Fruit fly (Drosophila melanogaster): Measurements from ENCODE around the gene Hr39.

Hr39 gene

DNA sequence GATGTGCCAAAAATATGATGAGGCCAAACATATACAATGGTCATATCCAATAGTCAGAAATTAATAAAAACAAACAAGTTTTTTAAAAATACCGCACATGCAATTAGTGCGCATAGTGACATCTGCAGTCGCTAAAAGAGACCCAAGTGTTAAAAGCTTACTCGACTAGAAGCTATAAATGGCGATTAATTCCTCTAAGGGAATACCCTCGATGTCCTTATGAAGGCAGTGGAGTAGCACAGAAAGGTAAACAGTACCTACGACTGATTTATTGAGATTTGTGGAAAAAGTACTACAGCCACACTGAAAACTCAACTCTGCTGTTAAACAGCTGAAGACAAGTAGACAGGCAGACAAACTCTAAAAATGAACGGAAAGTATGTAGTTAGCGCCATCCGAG is 23.8 kb downstream of the Hr39 start (continued):
- TF ChIP-seq CG3847 (GFP tag; IDR thresholded peaks at IDR 0.05) (no peak), NC2β (GFP tag; optimal IDR thresholded peaks at IDR 0.05) (peak; percentile 24), Nf-YC (tag; optimal IDR thresholded peaks at IDR 0.05) (no peak), CG15479 (GFP tag; optimal IDR thresholded peaks at IDR 0.05) (no peak), crp (GFP tag; optimal IDR thresholded peaks at IDR 0.05) (peak in 1 of 2 experiments; percentile 62), Atf-2 (GFP tag; optimal IDR thresholded peaks at IDR 0.05) (no peak), bowl (GFP tag; IDR thresholded peaks at IDR 0.05) (no peak), CG12155 (GFP tag; optimal IDR thresholded peaks at IDR 0.05) (no peak), CG30403 (GFP tag; optimal IDR thresholded peaks at IDR 0.05) (peak; percentile 35), Sry-β (GFP tag; optimal IDR thresholded peaks at IDR 0.05) (peak; percentile 46), CG3281 (GFP tag; optimal IDR thresholded peaks at IDR 0.05) (peak; percentile 36), CG18011 (GFP tag; optimal IDR thresholded peaks at IDR 0.05) (no peak), CG10543 (GFP tag; optimal IDR thresholded peaks at IDR 0.05) (no peak), pzg (GFP tag; optimal IDR thresholded peaks at IDR 0.05) (peak; percentile 77), CG8765 (GFP tag; IDR thresholded peaks at IDR 0.05) (no peak), CG10147 (GFP tag; optimal IDR thresholded peaks at IDR 0.05) (no peak), BEAF-32 (GFP tag; optimal IDR thresholded peaks at IDR 0.05) (peak; percentile 44), CG9609 (GFP tag; optimal IDR thresholded peaks at IDR 0.05) (no peak), CG12942 (GFP tag; optimal IDR thresholded peaks at IDR 0.05) (no peak), Dp (GFP tag; optimal IDR thresholded peaks at IDR 0.05) (peak; percentile 20), CG7839 (tag; optimal IDR thresholded peaks at IDR 0.05) (no peak), nom (GFP tag; optimal IDR thresholded peaks at IDR 0.05) (no peak), CG4730 (GFP tag; IDR thresholded peaks at IDR 0.05) (no peak), CG16815 (GFP tag; optimal IDR thresholded peaks at IDR 0.05) (no peak), CG7357 (GFP tag; IDR thresholded peaks at IDR 0.05) (0 out of 3 replicates have a peak, but pooled peaks have one; percentile 38), pros (GFP tag; optimal IDR thresholded peaks at IDR 0.05) (no peak), CG14014 (GFP tag; IDR thresholded peaks at IDR 0.05) (0 out of 2 replicates have a peak, but pooled peaks have one; percentile 33), CG13424 (tag; optimal IDR thresholded peaks at IDR 0.05) (peak; percentile 1), mld (GFP tag; IDR thresholded peaks at IDR 0.05; ENCODE audit: partially characterized antibody) (no peak), insv (GFP tag; optimal IDR thresholded peaks at IDR 0.05) (no peak), hkb (optimal IDR thresholded peaks at IDR 0.05) (no peak), hkb (GFP tag; IDR thresholded peaks at IDR 0.05) (0 out of 2 replicates have a peak, but pooled peaks have one; percentile 16), abd-A (tag; optimal IDR thresholded peaks at IDR 0.05) (no peak), CG18262 (tag; optimal IDR thresholded peaks at IDR 0.05) (peak; percentile 29), Trl (optimal IDR thresholded peaks at IDR 0.05) (no peak), Trl (GFP tag; optimal IDR thresholded peaks at IDR 0.05) (peak; percentile 39), Bteb2 (GFP tag; optimal IDR thresholded peaks at IDR 0.05) (no peak), Dad (GFP tag; optimal IDR thresholded peaks at IDR 0.05) (no peak), CG9876 (GFP tag; optimal IDR thresholded peaks at IDR 0.05) (peak; percentile 9), rib (GFP tag; IDR thresholded peaks at IDR 0.05) (no peak), mam (GFP tag; optimal IDR thresholded peaks at IDR 0.05) (peak; percentile 16), z (GFP tag; IDR thresholded peaks at IDR 0.05) (no peak), CG11723 (GFP tag; optimal IDR thresholded peaks at IDR 0.05) (no peak), cas (GFP tag; IDR thresholded peaks at IDR 0.05) (no peak), CG8478 (optimal IDR thresholded peaks at IDR 0.05) (no peak), D (optimal IDR thresholded peaks at IDR 0.05) (no peak), D (GFP tag; optimal IDR thresholded peaks at IDR 0.05) (peak; percentile 25), D19A (tag; optimal IDR thresholded peaks at IDR 0.05) (no peak), CG11093 (GFP tag; IDR thresholded peaks at IDR 0.05) (no peak), trem (tag; optimal IDR thresholded peaks at IDR 0.05) (peak; percentile 53), CG14965 (GFP tag; optimal IDR thresholded peaks at IDR 0.05; ENCODE audit: borderline replicate concordance) (no peak), CG10267 (tag; optimal IDR thresholded peaks at IDR 0.05) (peak; percentile 52)
